Worm (Caenorhabditis elegans) whole organism, L4 larva: ENCODE results near the gene C03B1.7.

ENCODE experiments used
- F10B5.3 ChIP-seq: sonication (generic microtip); optimal IDR thresholded peaks from 2 replicates; lab custom pipeline; 2016; ENCODE audit warnings: mild to moderate bottlenecking, missing genetic modification characterization, missing compliant biosample characterization
- F37D6.2 ChIP-seq: sonication (generic microtip); optimal IDR thresholded peaks from 2 replicates; lab custom pipeline; 2016; ENCODE audit warnings: mild to moderate bottlenecking, missing genetic modification characterization, missing compliant biosample characterization
- T26A8.4 ChIP-seq: fragments of 200-800 bp; sonication (Bioruptor generic); IDR thresholded peaks from 2 replicates; pipeline ENCODE4 v1.3.6; 2022; ENCODE audit warnings: missing genetic modification characterization, missing compliant biosample characterization
- ZK546.5 ChIP-seq, 2 experiments: sonication (generic microtip); optimal IDR thresholded peaks; 2 replicates each; lab custom pipeline; 2017; ENCODE audit warnings: missing biosample characterization in 2 of 2, missing genetic modification characterization in 2 of 2
- aha-1 ChIP-seq: fragments of 150-350 bp; peaks from one replicate; lab custom pipeline; 2014; ENCODE audit warnings: missing biosample characterization, missing genetic modification characterization
- aly-2 ChIP-seq: sonication (generic microtip); optimal IDR thresholded peaks from 2 replicates; lab custom pipeline; 2018; ENCODE audit warnings: missing biosample characterization, missing genetic modification characterization
- ama-1 ChIP-seq: fragments of 150-350 bp; optimal IDR thresholded peaks from 2 replicates; lab custom pipeline; 2014; ENCODE audit warnings: inconsistent platforms, mixed read lengths
- cey-2 ChIP-seq: sonication (generic microtip); optimal IDR thresholded peaks from 3 replicates; lab custom pipeline; 2017; ENCODE audit warnings: missing genetic modification characterization, mild to moderate bottlenecking, missing compliant biosample characterization, antibody characterized with exemption, borderline replicate concordance; ENCODE audit not compliant: insufficient read depth
- dmd-6 ChIP-seq: fragments of 200-800 bp; sonication (Bioruptor generic); IDR thresholded peaks from 2 replicates; pipeline ENCODE4 v1.3.6; 2022; ENCODE audit warnings: missing genetic modification reagents, missing genetic modification characterization, missing compliant biosample characterization
- duxl-1 ChIP-seq: sonication (generic microtip); optimal IDR thresholded peaks from 2 replicates; lab custom pipeline; 2016; ENCODE audit warnings: mild to moderate bottlenecking, missing genetic modification characterization, moderate library complexity, missing compliant biosample characterization; ENCODE audit not compliant: poor library complexity
- gei-8 ChIP-seq: fragments of 200-800 bp; sonication (Bioruptor generic); optimal IDR thresholded peaks from 2 replicates; lab custom pipeline; 2018; ENCODE audit warnings: mild to moderate bottlenecking, missing genetic modification characterization, missing compliant biosample characterization
- jun-1 ChIP-seq: fragments of 150-350 bp; optimal IDR thresholded peaks from 2 replicates; lab custom pipeline; 2014; ENCODE audit warnings: missing biosample characterization, missing genetic modification reagents, missing genetic modification characterization
- lin-29 ChIP-seq: fragments of 200-800 bp; sonication (Bioruptor generic); IDR thresholded peaks from 2 replicates; pipeline ENCODE4 v1.3.6; 2022; ENCODE audit warnings: missing genetic modification reagents, missing genetic modification characterization, missing compliant biosample characterization
- madf-9 ChIP-seq: fragments of 200-800 bp; sonication (Bioruptor generic); conservative IDR thresholded peaks from 2 replicates; pipeline ENCODE4 v1.3.6; 2022; ENCODE audit warnings: missing genetic modification reagents, missing genetic modification characterization, missing compliant biosample characterization
- mdl-1 ChIP-seq, 2 experiments: fragments of 150-350 bp in 1 of 2; sonication (generic microtip) in 1 of 2; optimal IDR thresholded peaks; 2 replicates each; lab custom pipeline; 2014 to 2017; ENCODE audit warnings: missing biosample characterization in 2 of 2, missing genetic modification characterization in 2 of 2
- mep-1 ChIP-seq: fragments of 150-350 bp; sonication (generic microtip); optimal IDR thresholded peaks from 3 replicates; lab custom pipeline; 2014; ENCODE audit warnings: missing biosample characterization, missing genetic modification characterization
- nhr-102 ChIP-seq: sonication (generic microtip); optimal IDR thresholded peaks from 2 replicates; lab custom pipeline; 2016; ENCODE audit warnings: mild to moderate bottlenecking, missing genetic modification characterization, moderate library complexity, missing compliant biosample characterization
- nhr-11 ChIP-seq: fragments of 150-350 bp; optimal IDR thresholded peaks from 2 replicates; lab custom pipeline; 2014; ENCODE audit warnings: missing biosample characterization, missing genetic modification characterization
- nhr-111 ChIP-seq: fragments of 200-800 bp; sonication (Bioruptor generic); optimal IDR thresholded peaks from 2 replicates; lab custom pipeline; 2018; ENCODE audit warnings: mild to moderate bottlenecking, missing genetic modification characterization, missing compliant biosample characterization
- nhr-48 ChIP-seq: sonication (generic microtip); optimal IDR thresholded peaks from 2 replicates; lab custom pipeline; 2016; ENCODE audit warnings: mild to moderate bottlenecking, missing genetic modification characterization, missing compliant biosample characterization
- nhr-6 ChIP-seq: fragments of 150-350 bp; optimal IDR thresholded peaks from 2 replicates; lab custom pipeline; 2014; ENCODE audit warnings: missing biosample characterization, missing genetic modification characterization
- nhr-76 ChIP-seq: fragments of 150-350 bp; optimal IDR thresholded peaks from 2 replicates; lab custom pipeline; 2014; ENCODE audit warnings: missing biosample characterization, missing genetic modification characterization
- pha-4 ChIP-seq, 2 experiments: fragments of 150-350 bp in 1 of 2; fragments of 200-800 bp in 1 of 2; sonication (Bioruptor generic) in 1 of 2; IDR thresholded peaks in 1 of 2; optimal IDR thresholded peaks in 1 of 2; 2 replicates each; pipeline versions ENCODE4 v1.3.6 to Lab custom; 2014 to 2022; ENCODE audit warnings: missing genetic modification characterization in 2 of 2, missing genetic modification reagents in 2 of 2, missing biosample characterization in 1 of 2, missing compliant biosample characterization in 1 of 2
- pqm-1 ChIP-seq: sonication (generic microtip); optimal IDR thresholded peaks from 2 replicates; lab custom pipeline; 2017; ENCODE audit warnings: missing biosample characterization, missing genetic modification characterization
- saeg-2 ChIP-seq: fragments of 200-800 bp; sonication (Bioruptor generic); IDR thresholded peaks from 2 replicates; pipeline ENCODE4 v1.3.6; 2022; ENCODE audit warnings: missing genetic modification reagents, missing genetic modification characterization, missing compliant biosample characterization
- snpc-1.2 ChIP-seq: fragments of 200-800 bp; sonication (Bioruptor generic); IDR thresholded peaks from 2 replicates; pipeline ENCODE4 v1.3.6; 2022; ENCODE audit warnings: missing genetic modification reagents, missing genetic modification characterization, missing compliant biosample characterization
- spr-3 ChIP-seq: fragments of 200-800 bp; sonication (Bioruptor generic); optimal IDR thresholded peaks from 2 replicates; lab custom pipeline; 2018; ENCODE audit warnings: mild to moderate bottlenecking, missing genetic modification characterization, missing compliant biosample characterization
- unc-62 ChIP-seq, 3 experiments: fragments of 150-350 bp in 1 of 3; sonication (generic microtip); optimal IDR thresholded peaks in 2 of 3; peaks in 1 of 3; 1 replicate in 1 of 3; 2 replicates in 2 of 3; lab custom pipeline; 2014 to 2017; ENCODE audit warnings: missing biosample characterization in 3 of 3, missing genetic modification characterization in 3 of 3, missing genetic modification reagents in 3 of 3, missing genotype in 1 of 3
- zag-1 ChIP-seq: fragments of 150-350 bp; optimal IDR thresholded peaks from 2 replicates; lab custom pipeline; 2014; ENCODE audit warnings: missing biosample characterization, missing genetic modification characterization
- zip-2 ChIP-seq: fragments of 150-350 bp; optimal IDR thresholded peaks from 2 replicates; lab custom pipeline; 2014; ENCODE audit warnings: missing biosample characterization, missing genetic modification characterization

C03B1.7 gene

DNA sequence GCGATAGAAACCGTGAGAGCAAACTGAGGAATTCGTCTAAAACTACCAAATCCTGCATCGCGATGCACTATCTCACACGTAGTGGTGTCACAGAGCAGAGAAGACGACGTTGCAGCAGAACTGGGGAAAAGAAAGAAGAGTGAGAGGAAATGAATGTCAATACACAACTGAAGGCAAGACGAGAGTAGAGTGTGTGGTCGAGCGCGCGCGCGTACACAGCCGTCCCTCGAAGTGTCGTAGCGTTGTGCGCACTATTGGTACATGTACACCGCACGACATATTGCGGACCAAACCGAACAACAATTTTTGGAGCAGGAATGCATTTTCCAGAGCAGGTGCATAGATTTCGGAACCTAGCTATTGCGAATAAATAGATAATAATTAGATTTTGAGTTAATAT, 36.8 kb downstream of the C03B1.7 start (continued):
- TF ChIP-seq lin-29 (no peak), mdl-1 (tag; optimal IDR thresholded peaks at IDR 0.05; lab: Kevin White, UChicago) (peak in 1 of 2 experiments; percentile 39), mep-1 (peak; percentile 74), spr-3 (GFP tag; lab: Kevin White, UChicago) (no peak), cey-2 (tag; lab: Kevin White, UChicago) (no peak), nhr-111 (no peak), zag-1 (tag; lab: Kevin White, UChicago) (no peak), pqm-1 (tag; lab: Kevin White, UChicago) (no peak), gei-8 (GFP tag; lab: Kevin White, UChicago) (no peak)

ce11 chrX:6382930-6383329, 41.3 kb downstream of the C03B1.7 start:
- no peak for TF ChIP-seq saeg-2 (GFP tag; lab: Robert Waterston, UW)
- TF ChIP-seq unc-62 (GFP tag; optimal IDR thresholded peaks at IDR 0.05 in 1 of 2; lab: Kevin White, UChicago): peak in 1 of 2 experiments; percentile 74
- no peak for TF ChIP-seq unc-62 (tag; optimal IDR thresholded peaks at IDR 0.05; lab: Kevin White, UChicago)
- TF ChIP-seq, all 104 proteins: peak for 1

DNA sequence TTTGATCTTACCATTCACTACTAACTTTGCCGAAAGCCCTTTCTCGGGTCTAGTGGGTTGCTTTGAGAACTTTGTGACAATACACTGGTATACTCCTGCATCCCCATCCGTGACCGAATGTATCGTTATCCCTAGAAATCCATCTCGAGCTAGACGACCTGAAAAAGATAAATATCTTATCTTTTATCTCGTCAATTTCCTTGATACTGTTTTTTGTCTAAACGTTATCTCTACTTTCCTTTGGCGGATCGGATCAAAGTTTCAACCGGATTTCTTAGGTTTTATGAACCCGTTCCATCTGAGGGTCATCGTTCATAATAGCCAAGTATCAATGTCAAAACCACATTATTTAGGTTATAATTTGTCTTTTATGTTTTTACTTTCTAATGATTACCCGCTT, 42.9 kb downstream of the C03B1.7 start:
- no peak for TF ChIP-seq jun-1 (tag; lab: Kevin White, UChicago)
- peak; percentile 12 for TF ChIP-seq aha-1 (tag; lab: Kevin White, UChicago)
- no peak for TF ChIP-seq aly-2 (tag; lab: Kevin White, UChicago)
- TF ChIP-seq zip-2: no peak

- peak in 1 of 2 experiments; percentile 18 for TF ChIP-seq unc-62 (GFP tag; optimal IDR thresholded peaks at IDR 0.05 in 1 of 2; lab: Kevin White, UChicago)
- TF ChIP-seq unc-62 (tag; optimal IDR thresholded peaks at IDR 0.05; lab: Kevin White, UChicago): no peak
- no peak for TF ChIP-seq snpc-1.2 (GFP tag; lab: Robert Waterston, UW)
- TF ChIP-seq zag-1 (tag; lab: Kevin White, UChicago): no peak
- no peak for TF ChIP-seq nhr-11 (tag; lab: Kevin White, UChicago)
- TF ChIP-seq aha-1 (tag; lab: Kevin White, UChicago): peak; percentile 70
Observed at ce11 chrX:6385185-6385584, 43.6 kb downstream of the C03B1.7 start, which contains the start of gene igdb-3. TSS of gene igdb-3 (plus strand) at chrX:6385485.

DNA sequence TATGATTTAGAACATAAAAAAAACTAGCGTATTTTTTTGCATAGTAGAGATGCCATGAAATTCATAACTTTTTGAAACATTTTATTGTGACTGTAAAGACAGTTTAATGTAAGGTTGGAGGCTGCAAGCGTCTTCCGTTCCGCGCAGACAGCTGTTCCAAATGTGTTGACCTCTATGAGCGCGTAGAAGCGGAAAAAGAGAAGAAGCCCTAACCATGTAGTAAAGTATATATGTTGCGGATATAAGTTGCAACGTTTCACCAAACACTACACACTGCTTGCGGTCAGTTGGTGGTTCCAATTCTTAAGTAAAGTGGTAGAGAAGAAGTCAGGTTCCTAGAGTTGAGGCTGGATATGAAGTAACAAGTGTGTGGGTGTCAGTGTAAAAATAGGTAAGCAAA, 47.0 kb downstream of the C03B1.7 start:
- TF ChIP-seq cey-2 (tag; lab: Kevin White, UChicago): no peak
- TF ChIP-seq snpc-1.2 (GFP tag; lab: Robert Waterston, UW): no peak
- TF ChIP-seq zag-1 (tag; lab: Kevin White, UChicago): no peak
- TF ChIP-seq nhr-48 (tag; lab: Kevin White, UChicago): no peak
- TF ChIP-seq madf-9 (GFP tag; lab: Robert Waterston, UW): no peak
- TF ChIP-seq ama-1 (lab: Kevin White, UChicago): no peak
- TF ChIP-seq dmd-6 (GFP tag; lab: Robert Waterston, UW): no peak
- TF ChIP-seq F37D6.2 (tag; lab: Kevin White, UChicago): no peak
- no peak for TF ChIP-seq duxl-1 (tag; lab: Kevin White, UChicago)
- no peak for TF ChIP-seq nhr-6 (tag; lab: Kevin White, UChicago)
- TF ChIP-seq T26A8.4 (GFP tag; lab: Robert Waterston, UW): no peak
- no peak for TF ChIP-seq nhr-102
- no peak for TF ChIP-seq nhr-76 (tag; lab: Kevin White, UChicago)
- no peak for TF ChIP-seq F10B5.3 (tag; lab: Kevin White, UChicago)
- no peak for TF ChIP-seq pha-4 (GFP tag; IDR thresholded peaks at IDR 0.05; lab: Robert Waterston, UW)
- no peak for TF ChIP-seq pha-4 (tag; optimal IDR thresholded peaks at IDR 0.05; lab: Kevin White, UChicago)
- no peak for TF ChIP-seq zip-2
- no peak for TF ChIP-seq ZK546.5 (tag; optimal IDR thresholded peaks at IDR 0.05; lab: Kevin White, UChicago)
- TF ChIP-seq mdl-1 (tag; optimal IDR thresholded peaks at IDR 0.05; lab: Kevin White, UChicago): no peak
